Worm (Caenorhabditis elegans): Measurements from ENCODE around the gene F32D1.8.
"Not testable (repeated sequence)": the region's sequence is repeated elsewhere in the genome, so short reads cannot be mapped to it uniquely, and the experiment has no call there.

The F32D1.8 gene

DNA sequence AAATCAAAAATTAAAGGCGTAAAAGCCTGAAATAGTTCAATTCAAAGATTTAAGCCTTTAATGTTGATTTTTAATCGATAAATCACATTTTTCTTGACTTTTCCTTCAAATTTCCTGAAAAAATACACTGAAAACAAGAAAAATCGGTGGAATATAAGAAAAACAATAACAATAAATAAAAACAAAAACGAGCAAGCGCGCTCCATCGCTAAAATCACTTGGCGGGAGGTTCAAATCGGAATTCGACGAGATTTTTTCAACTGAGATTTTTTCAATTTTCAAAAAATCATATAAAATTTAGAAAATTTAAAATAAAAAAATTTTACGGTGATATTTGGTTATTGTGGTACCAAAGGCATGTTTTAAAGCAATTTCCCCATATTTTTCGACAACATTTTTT is 38.0 kb downstream of the F32D1.8 start:
- TF ChIP-seq nhr-23 (tag; optimal IDR thresholded peaks at IDR 0.05) (no peak), egl-27 (tag; optimal IDR thresholded peaks at IDR 0.05) (no peak), eor-1 (tag; optimal IDR thresholded peaks at IDR 0.05) (no peak), elt-3 (tag; optimal IDR thresholded peaks at IDR 0.05) (no peak), zag-1 (tag; optimal IDR thresholded peaks at IDR 0.05) (no peak), nhr-43 (tag; optimal IDR thresholded peaks at IDR 0.05; ENCODE audit: poor library complexity, severe bottlenecking) (no peak), snpc-4 (tag; optimal IDR thresholded peaks at IDR 0.05) (no peak), unc-39 (tag; optimal IDR thresholded peaks at IDR 0.05) (no peak), nhr-77 (tag; optimal IDR thresholded peaks at IDR 0.05) (no peak), ztf-4 (tag; optimal IDR thresholded peaks at IDR 0.05) (no peak), nhr-12 (tag; optimal IDR thresholded peaks at IDR 0.05) (no peak), pha-4 (tag; optimal IDR thresholded peaks at IDR 0.05) (no peak)

ce11 chrV:4336462-4336861 is 41.1 kb downstream of the F32D1.8 start, which contains the start of gene irld-1:
irld-1 (plus strand) TSS chrV:4336762.
- not testable (repeated sequence) for TF ChIP-seq lin-15B, fos-1, ZK546.5 (tag; optimal IDR thresholded peaks at IDR 0.05)

- TF ChIP-seq hmg-11 (tag; optimal IDR thresholded peaks at IDR 0.05), result no peak
- TF ChIP-seq ceh-16 (tag; optimal IDR thresholded peaks at IDR 0.05), result no peak
- no peak for TF ChIP-seq nhr-76 (tag; optimal IDR thresholded peaks at IDR 0.05)
- no peak for TF ChIP-seq skn-1 (tag; optimal IDR thresholded peaks at IDR 0.05)
- TF ChIP-seq nhr-11 (tag; optimal IDR thresholded peaks at IDR 0.05), result no peak
These were observed 45.1 kb downstream of the F32D1.8 start, which contains the start of gene oac-12 for ce11 chrV:4332450-4332849. oac-12 (minus strand) TSS chrV:4332550.

DNA sequence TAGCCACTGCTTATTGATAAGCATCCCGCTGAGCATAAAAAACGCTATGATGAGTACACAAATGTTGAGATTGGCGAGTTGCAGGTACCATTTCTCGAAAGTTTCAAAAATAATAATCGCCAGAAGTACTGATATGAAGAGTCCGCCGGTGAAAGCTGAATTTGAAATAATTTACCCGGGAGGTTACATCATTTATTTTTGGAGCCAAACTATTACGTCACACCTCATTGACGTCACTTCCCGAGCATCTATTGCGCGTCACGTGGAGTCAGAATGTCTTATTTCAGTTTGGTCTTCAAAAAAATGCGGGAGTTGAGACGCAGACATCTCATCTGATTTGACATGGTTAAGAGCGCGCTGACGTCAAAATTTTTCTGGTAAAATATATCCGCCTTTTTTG is 46.7 kb downstream of the F32D1.8 start:
- TF ChIP-seq ama-1 (optimal IDR thresholded peaks at IDR 0.05), result no peak
- TF ChIP-seq ztf-11 (tag; optimal IDR thresholded peaks at IDR 0.05), result no peak
- TF ChIP-seq sea-2 (GFP tag; optimal IDR thresholded peaks at IDR 0.05), result no peak
- TF ChIP-seq unc-62 (GFP tag; optimal IDR thresholded peaks at IDR 0.05), result no peak
- no peak for TF ChIP-seq ceh-82 (tag; optimal IDR thresholded peaks at IDR 0.05)
- TF ChIP-seq lin-39 (tag; optimal IDR thresholded peaks at IDR 0.05), result no peak
- no peak for TF ChIP-seq egl-27 (tag; optimal IDR thresholded peaks at IDR 0.05)
- no peak for TF ChIP-seq daf-12 (tag; optimal IDR thresholded peaks at IDR 0.05)
- TF ChIP-seq nhr-76 (tag; optimal IDR thresholded peaks at IDR 0.05), result no peak
- no peak for TF ChIP-seq pqm-1 (tag; optimal IDR thresholded peaks at IDR 0.05)
- TF ChIP-seq nhr-77 (tag; optimal IDR thresholded peaks at IDR 0.05), result no peak
- no peak for TF ChIP-seq jun-1 (tag; optimal IDR thresholded peaks at IDR 0.05)
- no peak for TF ChIP-seq mdl-1 (tag; optimal IDR thresholded peaks at IDR 0.05)
- no peak for TF ChIP-seq fkh-10 (GFP tag; optimal IDR thresholded peaks at IDR 0.05)
- TF ChIP-seq elt-3 (tag; optimal IDR thresholded peaks at IDR 0.05), result no peak
- no peak for TF ChIP-seq nhr-237 (tag; optimal IDR thresholded peaks at IDR 0.05)
- no peak for TF ChIP-seq nhr-67 (tag; optimal IDR thresholded peaks at IDR 0.05)
- TF ChIP-seq ceh-28 (tag; optimal IDR thresholded peaks at IDR 0.05), result no peak
- no peak for TF ChIP-seq nhr-12 (tag; optimal IDR thresholded peaks at IDR 0.05)
- no peak for TF ChIP-seq aly-2 (tag; optimal IDR thresholded peaks at IDR 0.05)

ce11 chrV:4326841-4327240 is 50.7 kb downstream of the F32D1.8 start, which contains the start of gene D2063.1:
D2063.1 (plus strand) TSS chrV:4327121.
- TF ChIP-seq ceh-16 (tag; optimal IDR thresholded peaks at IDR 0.05) (no peak), nhr-11 (tag; optimal IDR thresholded peaks at IDR 0.05) (peak; percentile 51)

Data from whole organism, L3 larva.